Worm (Caenorhabditis elegans): Measurements from ENCODE around the gene K09E9.3.

DNA sequence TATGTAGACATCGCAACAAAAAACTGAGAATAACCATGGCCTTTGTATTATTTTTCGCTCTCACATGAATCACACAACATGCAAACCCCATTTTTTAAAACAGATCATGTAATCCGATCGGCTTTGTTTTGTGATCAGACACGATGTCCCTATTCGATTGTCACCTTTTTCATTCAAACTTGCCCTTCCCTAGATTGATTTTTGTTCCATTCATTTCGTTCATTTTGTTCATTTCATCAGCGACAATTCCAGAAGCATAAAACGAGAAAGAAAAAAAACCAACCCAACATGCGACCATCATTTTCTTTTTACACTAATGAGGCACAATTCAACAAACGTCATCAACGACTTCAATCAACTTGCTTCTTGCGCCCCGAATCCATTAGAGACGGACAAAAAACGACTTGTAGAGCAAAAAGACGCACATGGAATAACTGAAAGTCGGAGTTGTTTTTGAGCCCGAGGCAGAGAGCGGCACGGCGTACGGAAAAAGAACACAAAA is 37.4 kb upstream of the K09E9.3 start, which contains the start of gene F59D12.3:
- no peak for TF ChIP-seq ceh-82 (tag; optimal IDR thresholded peaks at IDR 0.05)
- no peak for TF ChIP-seq zag-1 (tag; optimal IDR thresholded peaks at IDR 0.05)
- TF ChIP-seq nhr-237 (tag; optimal IDR thresholded peaks at IDR 0.05): no peak
- TF ChIP-seq ZK546.5 (tag; optimal IDR thresholded peaks at IDR 0.05): no peak
- TF ChIP-seq nhr-25 (tag; optimal IDR thresholded peaks at IDR 0.05): no peak
